Fruit fly (Drosophila melanogaster): Measurements from ENCODE around the gene CG10445.

dm6 chr3R:7962778-7963494 lies 42.8 kb upstream of the CG10445 start:
- no peak for TF ChIP-seq Myc (optimal IDR thresholded peaks at IDR 0.05)
- no peak for TF ChIP-seq psq (optimal IDR thresholded peaks at IDR 0.05)
- TF ChIP-seq Sin3A (optimal IDR thresholded peaks at IDR 0.05), result no peak

Measured in Kc167 (cell line).